Fruit fly (Drosophila melanogaster): Measurements from ENCODE around the gene Whamy.

dm6 chr3R:9812447-9812846 lies 38.2 kb upstream of the Whamy start, which contains the start of gene CG8534:
- TF ChIP-seq CG8478 (optimal IDR thresholded peaks at IDR 0.05) (no peak), CTCF (optimal IDR thresholded peaks at IDR 0.05) (no peak)
